Fruit fly (Drosophila melanogaster) whole organism, prepupa: Measurements from ENCODE around the gene inaF-B.

Source experiments
- CG32006 ChIP-seq: fragments of 200-800 bp; sonication (Bioruptor generic); optimal IDR thresholded peaks from 3 replicates; lab custom pipeline; 2017; ENCODE audit warnings: missing biosample characterization, mild to moderate bottlenecking, missing genetic modification characterization
- CG4318 ChIP-seq: fragments of 200-800 bp; sonication (Bioruptor generic); optimal IDR thresholded peaks from 3 replicates; lab custom pipeline; 2017; ENCODE audit warnings: missing biosample characterization, mild to moderate bottlenecking, missing genetic modification characterization
- CG6163 ChIP-seq: fragments of 200-800 bp; sonication (Bioruptor generic); IDR thresholded peaks from 3 replicates; pipeline ENCODE4 v1.3.6; 2022; ENCODE audit warnings: missing biosample characterization, missing genetic modification characterization
- CG6854 ChIP-seq: fragments of 200-800 bp; sonication (Bioruptor generic); optimal IDR thresholded peaks from 2 replicates; lab custom pipeline; 2017; ENCODE audit warnings: missing biosample characterization, mild to moderate bottlenecking, missing genetic modification characterization
- Eip93F ChIP-seq: fragments of 200-800 bp; sonication (Bioruptor generic); optimal IDR thresholded peaks from 2 replicates; lab custom pipeline; 2016; ENCODE audit warnings: missing biosample characterization, mild to moderate bottlenecking, missing genetic modification characterization
- Hr38 ChIP-seq: sonication (Bioruptor generic); optimal IDR thresholded peaks from 2 replicates; lab custom pipeline; 2016; ENCODE audit warnings: missing biosample characterization, missing genetic modification characterization
- Hr4 ChIP-seq: fragments of 200-800 bp; sonication (Bioruptor generic); optimal IDR thresholded peaks from 3 replicates; lab custom pipeline; 2016; ENCODE audit warnings: missing biosample characterization, missing genetic modification characterization
- Sox102F ChIP-seq: fragments of 200-800 bp; sonication (Bioruptor generic); optimal IDR thresholded peaks from 2 replicates; lab custom pipeline; 2016; ENCODE audit warnings: missing biosample characterization, mild to moderate bottlenecking, missing genetic modification characterization
- dac ChIP-seq: fragments of 200-800 bp; sonication (Bioruptor generic); optimal IDR thresholded peaks from 2 replicates; lab custom pipeline; 2017; ENCODE audit warnings: missing biosample characterization, mild to moderate bottlenecking, missing genetic modification characterization
- ss ChIP-seq, 2 experiments: fragments of 200-800 bp; sonication (Bioruptor generic); optimal IDR thresholded peaks; 2 replicates in 1 of 2; 3 replicates in 1 of 2; lab custom pipeline; 2017 to 2018; ENCODE audit warnings: mild to moderate bottlenecking in 2 of 2, missing biosample characterization in 2 of 2, missing genetic modification characterization in 2 of 2, moderate library complexity in 1 of 2
- topi ChIP-seq: fragments of 200-800 bp; sonication (Bioruptor generic); optimal IDR thresholded peaks from 3 replicates; lab custom pipeline; 2016; ENCODE audit warnings: missing biosample characterization, missing genetic modification characterization
- vri ChIP-seq: fragments of 200-800 bp; sonication (Bioruptor generic); optimal IDR thresholded peaks from 3 replicates; lab custom pipeline; 2016; ENCODE audit warnings: missing biosample characterization, mild to moderate bottlenecking, missing genetic modification characterization

- TF ChIP-seq vri = no peak
- TF ChIP-seq dac (GFP tag; lab: Kevin White, UChicago) = no peak
- no peak for TF ChIP-seq CG32006 (GFP tag; lab: Kevin White, UChicago)
- TF ChIP-seq CG4318 (GFP tag; lab: Kevin White, UChicago) = no peak
- no peak for TF ChIP-seq Hr4 (GFP tag; lab: Kevin White, UChicago)
- no peak for TF ChIP-seq ss (GFP tag; optimal IDR thresholded peaks at IDR 0.05; lab: Kevin White, UChicago)
- no peak for TF ChIP-seq Hr38 (GFP tag; lab: Kevin White, UChicago)
- no peak for TF ChIP-seq topi
- TF ChIP-seq Sox102F (GFP tag; lab: Kevin White, UChicago) = no peak
- TF ChIP-seq Eip93F (GFP tag; lab: Kevin White, UChicago) = no peak
- TF ChIP-seq CG6163 (GFP tag; lab: Robert Waterston, UW) = no peak
- TF ChIP-seq CG6854 (GFP tag; lab: Kevin White, UChicago) = no peak
Measured at dm6 chrX:11723946-11724345, 8.6 kb downstream of the inaF-B start, which contains the start of gene CG15221.
